Fruit fly (Drosophila melanogaster) whole organism, embryonic: ENCODE measurements around the gene upSET.

Source experiments
- BEAF-32 ChIP-seq: fragments of 200-800 bp; sonication (Bioruptor generic); optimal IDR thresholded peaks from 3 replicates; lab custom pipeline; 2017; ENCODE audit warnings: missing biosample characterization, missing genetic modification characterization, mild to moderate bottlenecking, moderate library complexity, missing genetic modification reagents
- CG10321 ChIP-seq: fragments of 200-800 bp; sonication (Bioruptor generic); IDR thresholded peaks from 2 replicates; pipeline ENCODE4 v1.3.6; 2022; ENCODE audit warnings: missing biosample characterization, missing genetic modification characterization
- CG10565 ChIP-seq: fragments of 200-800 bp; sonication (Bioruptor generic); optimal IDR thresholded peaks from 3 replicates; lab custom pipeline; 2016; ENCODE audit warnings: missing biosample characterization, mild to moderate bottlenecking, missing genetic modification characterization
- CG11093 ChIP-seq: fragments of 200-800 bp; sonication (Bioruptor generic); IDR thresholded peaks from 3 replicates; pipeline ENCODE4 v1.3.6; 2022; ENCODE audit warnings: missing biosample characterization, missing genetic modification characterization
- CG11504 ChIP-seq: fragments of 200-800 bp; sonication (Bioruptor generic); optimal IDR thresholded peaks from 3 replicates; lab custom pipeline; 2019; ENCODE audit warnings: missing biosample characterization, mild to moderate bottlenecking, missing genetic modification characterization, moderate library complexity
- CG12155 ChIP-seq: fragments of 200-800 bp; sonication (Bioruptor generic); optimal IDR thresholded peaks from 3 replicates; lab custom pipeline; 2016; ENCODE audit warnings: missing biosample characterization, missing genetic modification characterization
- CG12659 ChIP-seq: fragments of 200-800 bp; sonication (Bioruptor generic); optimal IDR thresholded peaks from 3 replicates; lab custom pipeline; 2017; ENCODE audit warnings: mild to moderate bottlenecking, missing biosample characterization, missing genetic modification reagents, missing genetic modification characterization
- CG13894 ChIP-seq: fragments of 200-800 bp; sonication (Bioruptor generic); optimal IDR thresholded peaks from 3 replicates; lab custom pipeline; 2018; ENCODE audit warnings: missing biosample characterization, mild to moderate bottlenecking, missing genetic modification characterization, moderate library complexity
- CG15514 ChIP-seq: fragments of 200-800 bp; sonication (Bioruptor generic); optimal IDR thresholded peaks from 3 replicates; lab custom pipeline; 2017; ENCODE audit warnings: missing biosample characterization, missing genetic modification characterization, mild to moderate bottlenecking, moderate library complexity, missing genetic modification reagents
- CG17912 ChIP-seq: fragments of 200-800 bp; sonication (Bioruptor generic); optimal IDR thresholded peaks from 2 replicates; lab custom pipeline; 2018; ENCODE audit warnings: missing biosample characterization, mild to moderate bottlenecking, missing genetic modification characterization
- CG18262 ChIP-seq: fragments of 200-800 bp; optimal IDR thresholded peaks from 3 replicates; lab custom pipeline; 2019; ENCODE audit warnings: missing biosample characterization, mild to moderate bottlenecking, missing genetic modification characterization, moderate library complexity
- CG1832 ChIP-seq: fragments of 200-800 bp; sonication (Bioruptor generic); optimal IDR thresholded peaks from 2 replicates; lab custom pipeline; 2017; ENCODE audit warnings: missing biosample characterization, mild to moderate bottlenecking, missing genetic modification characterization, inconsistent platforms
- CG30020 ChIP-seq: fragments of 200-800 bp; optimal IDR thresholded peaks from 2 replicates; lab custom pipeline; 2019; ENCODE audit warnings: missing biosample characterization, mild to moderate bottlenecking, missing genetic modification characterization, moderate library complexity
- CG3407 ChIP-seq: fragments of 200-800 bp; sonication (Bioruptor generic); optimal IDR thresholded peaks from 2 replicates; lab custom pipeline; 2018; ENCODE audit warnings: missing biosample characterization, mild to moderate bottlenecking, missing genetic modification characterization
- CG34224 ChIP-seq: fragments of 200-800 bp; sonication (Bioruptor generic); IDR thresholded peaks from 3 replicates; pipeline ENCODE4 v1.3.6; 2022; ENCODE audit warnings: missing biosample characterization, missing genetic modification characterization; ENCODE audit not compliant: partially characterized antibody
- CG42726 ChIP-seq: fragments of 200-800 bp; sonication (Bioruptor generic); IDR thresholded peaks from 2 replicates; pipeline ENCODE4 v1.3.6; 2022; ENCODE audit warnings: missing biosample characterization, missing genetic modification characterization; ENCODE audit not compliant: partially characterized antibody
- CG5953 ChIP-seq: fragments of 200-800 bp; sonication (Bioruptor generic); IDR thresholded peaks from 2 replicates; pipeline ENCODE4 v1.3.6; 2022; ENCODE audit warnings: missing biosample characterization, missing genetic modification characterization
- CG7271 ChIP-seq: fragments of 200-800 bp; sonication (Bioruptor generic); optimal IDR thresholded peaks from 2 replicates; lab custom pipeline; 2018; ENCODE audit warnings: missing biosample characterization, mild to moderate bottlenecking, missing genetic modification characterization, moderate library complexity
- CG7372 ChIP-seq: fragments of 200-800 bp; sonication (Bioruptor generic); IDR thresholded peaks from 2 replicates; pipeline ENCODE4 v1.3.6; 2022; ENCODE audit warnings: missing biosample characterization, missing genetic modification characterization
- CG7963 ChIP-seq: fragments of 200-800 bp; sonication (Bioruptor generic); IDR thresholded peaks from 3 replicates; pipeline ENCODE4 v1.3.6; 2022; ENCODE audit warnings: missing biosample characterization, missing genetic modification characterization; ENCODE audit not compliant: partially characterized antibody
- CG7987 ChIP-seq: fragments of 200-800 bp; sonication (Bioruptor generic); optimal IDR thresholded peaks from 2 replicates; lab custom pipeline; 2018; ENCODE audit warnings: missing biosample characterization, mild to moderate bottlenecking, missing genetic modification characterization, moderate library complexity
- CG8478 ChIP-seq: fragments of >200 bp; optimal IDR thresholded peaks from 2 replicates; lab custom pipeline; 2018
- CG9727 ChIP-seq: fragments of 200-800 bp; sonication (Bioruptor generic); optimal IDR thresholded peaks from 3 replicates; lab custom pipeline; 2017; ENCODE audit warnings: missing biosample characterization, mild to moderate bottlenecking, missing genetic modification characterization
- Doc3 ChIP-seq: fragments of 200-800 bp; sonication (Bioruptor generic); IDR thresholded peaks from 3 replicates; pipeline ENCODE4 v1.3.6; 2022; ENCODE audit warnings: missing biosample characterization, missing genetic modification characterization; ENCODE audit not compliant: partially characterized antibody
- Elba2 ChIP-seq: fragments of 200-800 bp; sonication (Bioruptor generic); optimal IDR thresholded peaks from 3 replicates; lab custom pipeline; 2016; ENCODE audit warnings: missing biosample characterization, missing genetic modification characterization
- Gsc ChIP-seq: fragments of 200-800 bp; sonication (Bioruptor generic); IDR thresholded peaks from 2 replicates; pipeline ENCODE4 v1.3.6; 2022; ENCODE audit warnings: missing biosample characterization, missing genetic modification characterization
- HLH54F ChIP-seq: fragments of 200-800 bp; sonication (Bioruptor generic); optimal IDR thresholded peaks from 3 replicates; lab custom pipeline; 2016; ENCODE audit warnings: missing biosample characterization, missing genetic modification characterization
- HmgZ ChIP-seq: fragments of 200-800 bp; sonication (Bioruptor generic); optimal IDR thresholded peaks from 2 replicates; lab custom pipeline; 2018; ENCODE audit warnings: missing biosample characterization, mild to moderate bottlenecking, missing genetic modification characterization
- Jarid2 ChIP-seq: fragments of 200-800 bp; sonication (Bioruptor generic); optimal IDR thresholded peaks from 3 replicates; lab custom pipeline; 2017; ENCODE audit warnings: mild to moderate bottlenecking, missing biosample characterization, missing genetic modification reagents, missing genetic modification characterization
- MBD-R2 ChIP-seq: fragments of 200-800 bp; sonication (Bioruptor generic); IDR thresholded peaks from 2 replicates; pipeline ENCODE4 v1.3.6; 2022; ENCODE audit warnings: missing biosample characterization, missing genetic modification characterization
- MESR4 ChIP-seq: fragments of 200-800 bp; sonication (Bioruptor generic); optimal IDR thresholded peaks from 2 replicates; lab custom pipeline; 2018; ENCODE audit warnings: missing biosample characterization, mild to moderate bottlenecking, missing genetic modification characterization, moderate library complexity
- Meics ChIP-seq: fragments of 200-800 bp; sonication (Bioruptor generic); optimal IDR thresholded peaks from 2 replicates; lab custom pipeline; 2017; ENCODE audit warnings: missing biosample characterization, mild to moderate bottlenecking, missing genetic modification characterization
- NFAT ChIP-seq: fragments of 200-800 bp; sonication (Bioruptor generic); IDR thresholded peaks from 2 replicates; pipeline ENCODE4 v1.3.6; 2022; ENCODE audit warnings: missing biosample characterization, missing genetic modification characterization
- Opbp ChIP-seq: fragments of 200-800 bp; sonication (Bioruptor generic); IDR thresholded peaks from 3 replicates; pipeline ENCODE4 v1.3.6; 2022; ENCODE audit warnings: missing biosample characterization, missing genetic modification characterization; ENCODE audit not compliant: partially characterized antibody
- ash1 ChIP-seq: fragments of 200-800 bp; sonication (Bioruptor generic); optimal IDR thresholded peaks from 2 replicates; lab custom pipeline; 2018; ENCODE audit warnings: missing biosample characterization, mild to moderate bottlenecking, missing genetic modification characterization
- bcd ChIP-seq: fragments of 200-800 bp; sonication (Bioruptor generic); optimal IDR thresholded peaks from 2 replicates; lab custom pipeline; 2017; ENCODE audit warnings: missing biosample characterization, mild to moderate bottlenecking, missing genetic modification characterization
- esg ChIP-seq: fragments of 200-800 bp; sonication (Bioruptor generic); conservative IDR thresholded peaks from 2 replicates; pipeline ENCODE4 v1.3.6; 2022; ENCODE audit warnings: missing biosample characterization, missing genetic modification characterization
- inv ChIP-seq: fragments of 200-800 bp; sonication (Bioruptor generic); IDR thresholded peaks from 2 replicates; pipeline ENCODE4 v1.3.6; 2022; ENCODE audit warnings: missing biosample characterization, missing genetic modification characterization; ENCODE audit not compliant: partially characterized antibody
- lab ChIP-seq: fragments of 200-800 bp; sonication (Bioruptor generic); optimal IDR thresholded peaks from 3 replicates; lab custom pipeline; 2017; ENCODE audit warnings: missing biosample characterization, missing genetic modification characterization, mild to moderate bottlenecking, moderate library complexity, missing genetic modification reagents
- lbe ChIP-seq: fragments of 200-800 bp; sonication (Bioruptor generic); optimal IDR thresholded peaks from 2 replicates; lab custom pipeline; 2016; ENCODE audit warnings: missing biosample characterization, mild to moderate bottlenecking, missing genetic modification characterization
- maf-S ChIP-seq: fragments of 200-800 bp; sonication (Bioruptor generic); optimal IDR thresholded peaks from 2 replicates; lab custom pipeline; 2016; ENCODE audit warnings: missing biosample characterization, missing genetic modification characterization
- mld ChIP-seq: fragments of 200-800 bp; sonication (Bioruptor generic); IDR thresholded peaks from 3 replicates; pipeline ENCODE4 v1.3.6; 2022; ENCODE audit warnings: missing biosample characterization, missing genetic modification characterization; ENCODE audit not compliant: partially characterized antibody
- pita ChIP-seq: fragments of 200-800 bp; sonication (Bioruptor generic); optimal IDR thresholded peaks from 2 replicates; lab custom pipeline; 2017; ENCODE audit warnings: missing biosample characterization, mild to moderate bottlenecking, missing genetic modification characterization
- pzg ChIP-seq: fragments of 200-800 bp; sonication (Bioruptor generic); optimal IDR thresholded peaks from 3 replicates; lab custom pipeline; 2018; ENCODE audit warnings: missing biosample characterization, mild to moderate bottlenecking, missing genetic modification characterization, moderate library complexity
- sqz ChIP-seq: fragments of 200-800 bp; sonication (Bioruptor generic); optimal IDR thresholded peaks from 3 replicates; lab custom pipeline; 2018; ENCODE audit warnings: missing biosample characterization, mild to moderate bottlenecking, missing genetic modification characterization
- stwl ChIP-seq: fragments of 200-800 bp; sonication (Bioruptor generic); optimal IDR thresholded peaks from 3 replicates; lab custom pipeline; 2018; ENCODE audit warnings: missing biosample characterization, mild to moderate bottlenecking, missing genetic modification characterization, moderate library complexity
- unc-4 ChIP-seq: fragments of 200-800 bp; sonication (Bioruptor generic); IDR thresholded peaks from 2 replicates; pipeline ENCODE4 v1.3.6; 2022; ENCODE audit warnings: missing biosample characterization, missing genetic modification characterization; ENCODE audit not compliant: partially characterized antibody

The upSET gene

dm6 chr3L:14001658-14002523, at the start of gene upSET, which contains the start of gene Nprl3 (continued):
- TF ChIP-seq ash1, result no peak
- TF ChIP-seq CG11093 (GFP tag; lab: Robert Waterston, UW), result no peak
- no peak for TF ChIP-seq Gsc (GFP tag; lab: Robert Waterston, UW)
- TF ChIP-seq lbe, result no peak
- TF ChIP-seq inv (GFP tag; lab: Robert Waterston, UW), result peak; percentile 86
- no peak for TF ChIP-seq esg (GFP tag; lab: Robert Waterston, UW)
- peak; percentile 24; the same call in 1 of the 2 replicates for TF ChIP-seq MBD-R2 (GFP tag; lab: Robert Waterston, UW)
- TF ChIP-seq CG7963 (GFP tag; lab: Robert Waterston, UW), result peak; percentile 77
- TF ChIP-seq mld, result peak; percentile 79; the same call in 2 of the 3 replicates
- peak; percentile 40 for TF ChIP-seq MESR4
- TF ChIP-seq CG5953 (GFP tag; lab: Robert Waterston, UW), result no peak
- TF ChIP-seq pita (GFP tag; lab: Kevin White, UChicago), result no peak
- no peak for TF ChIP-seq CG7372 (GFP tag; lab: Robert Waterston, UW)
- peak; percentile 26 for TF ChIP-seq CG17912 (GFP tag; lab: Kevin White, UChicago)
- peak; percentile 33 for TF ChIP-seq Jarid2 (GFP tag; lab: Kevin White, UChicago)
- peak; percentile 94 for TF ChIP-seq BEAF-32 (GFP tag; lab: Kevin White, UChicago)
- TF ChIP-seq CG7987, result no peak
- TF ChIP-seq bcd (GFP tag; lab: Kevin White, UChicago), result no peak
- TF ChIP-seq maf-S (GFP tag; lab: Kevin White, UChicago), result no peak
- peak; percentile 93 for TF ChIP-seq Opbp (GFP tag; lab: Robert Waterston, UW)
- peak; percentile 85 for TF ChIP-seq pzg (GFP tag; lab: Kevin White, UChicago)
- peak; percentile 63 for TF ChIP-seq CG1832 (GFP tag; lab: Kevin White, UChicago)
- TF ChIP-seq CG9727 (GFP tag; lab: Kevin White, UChicago), result peak; percentile 7
- no peak for TF ChIP-seq CG7271
- peak; percentile 81 for TF ChIP-seq CG34224 (GFP tag; lab: Robert Waterston, UW)
- peak; percentile 4 for TF ChIP-seq CG13894 (tag; lab: Kevin White, UChicago)
- peak; percentile 59 for TF ChIP-seq CG30020 (tag; lab: Kevin White, UChicago)
- peak; percentile 38 for TF ChIP-seq sqz (GFP tag; lab: Kevin White, UChicago)
- TF ChIP-seq HLH54F, result no peak
- peak; percentile 89 for TF ChIP-seq CG42726 (GFP tag; lab: Robert Waterston, UW)
- peak; percentile 80 for TF ChIP-seq Doc3 (GFP tag; lab: Robert Waterston, UW)
- peak; percentile 77 for TF ChIP-seq stwl
- TF ChIP-seq CG15514 (GFP tag; lab: Kevin White, UChicago), result peak; percentile 70
- TF ChIP-seq CG18262, result peak; percentile 4
- TF ChIP-seq lab, result peak; percentile 45
- TF ChIP-seq Meics (GFP tag; lab: Kevin White, UChicago), result peak; percentile 17
- peak; percentile 90 for TF ChIP-seq CG10321 (GFP tag; lab: Robert Waterston, UW)
- no peak for TF ChIP-seq NFAT (GFP tag; lab: Robert Waterston, UW)
- peak; percentile 85 for TF ChIP-seq unc-4 (GFP tag; lab: Robert Waterston, UW)
- TF ChIP-seq CG12155, result no peak
- TF ChIP-seq CG11504 (tag; lab: Kevin White, UChicago), result peak; percentile 44
- TF ChIP-seq CG3407 (GFP tag; lab: Kevin White, UChicago), result no peak
- peak; percentile 20 for TF ChIP-seq HmgZ
- peak; percentile 70 for TF ChIP-seq CG8478 (lab: Kevin White, UChicago)
- peak; percentile 87 for TF ChIP-seq Elba2
- TF ChIP-seq CG12659 (GFP tag; lab: Kevin White, UChicago), result peak; percentile 53
- no peak for TF ChIP-seq CG10565
